Worm (Caenorhabditis elegans) whole organism, L4 larva: ENCODE measurements around the gene nspc-17.

Experiments
- F44E2.7 ChIP-seq: fragments of 200-800 bp; sonication (Bioruptor generic); IDR thresholded peaks from 2 replicates; pipeline ENCODE4 v2.1.2; 2022; ENCODE audit warnings: missing genetic modification characterization, missing compliant biosample characterization
- R02D3.7 ChIP-seq: fragments of 150-350 bp; sonication (generic microtip); optimal IDR thresholded peaks from 3 replicates; lab custom pipeline; 2014; ENCODE audit warnings: missing biosample characterization, missing genetic modification characterization
- T26A8.4 ChIP-seq: fragments of 200-800 bp; sonication (Bioruptor generic); IDR thresholded peaks from 2 replicates; pipeline ENCODE4 v1.3.6; 2022; ENCODE audit warnings: missing genetic modification characterization, missing compliant biosample characterization
- Y105C5A.15 ChIP-seq: fragments of 200-800 bp; sonication (Bioruptor generic); IDR thresholded peaks from 2 replicates; pipeline ENCODE4 v1.3.6; 2022; ENCODE audit warnings: missing genetic modification characterization, missing compliant biosample characterization
- Y75B8A.6 ChIP-seq: fragments of 200-800 bp; sonication (Bioruptor generic); IDR thresholded peaks from 2 replicates; pipeline ENCODE4 v1.3.6; 2022; ENCODE audit warnings: missing genetic modification reagents, missing genetic modification characterization, missing compliant biosample characterization
- ZK337.2 ChIP-seq: fragments of 200-800 bp; sonication (Bioruptor generic); IDR thresholded peaks from 2 replicates; pipeline ENCODE4 v1.3.6; 2022; ENCODE audit warnings: missing genetic modification reagents, missing genetic modification characterization, missing compliant biosample characterization
- aha-1 ChIP-seq: fragments of 150-350 bp; peaks from one replicate; lab custom pipeline; 2014; ENCODE audit warnings: missing biosample characterization, missing genetic modification characterization
- aly-2 ChIP-seq: sonication (generic microtip); optimal IDR thresholded peaks from 2 replicates; lab custom pipeline; 2018; ENCODE audit warnings: missing biosample characterization, missing genetic modification characterization
- ama-1 ChIP-seq: fragments of 150-350 bp; optimal IDR thresholded peaks from 2 replicates; lab custom pipeline; 2014; ENCODE audit warnings: inconsistent platforms, mixed read lengths
- arid-1 ChIP-seq: fragments of 200-800 bp; sonication (Bioruptor generic); conservative IDR thresholded peaks from 2 replicates; pipeline ENCODE4 v1.3.6; 2022; ENCODE audit warnings: missing genetic modification reagents, missing genetic modification characterization, missing compliant biosample characterization
- ceh-28 ChIP-seq: fragments of 150-350 bp; optimal IDR thresholded peaks from 2 replicates; lab custom pipeline; 2014; ENCODE audit warnings: missing biosample characterization, missing genetic modification reagents, missing genetic modification characterization
- ceh-44 ChIP-seq: fragments of 200-800 bp; sonication (Bioruptor generic); IDR thresholded peaks from 2 replicates; pipeline ENCODE4 v1.3.6; 2022; ENCODE audit warnings: missing genetic modification reagents, missing genetic modification characterization, missing compliant biosample characterization
- cey-2 ChIP-seq: sonication (generic microtip); optimal IDR thresholded peaks from 3 replicates; lab custom pipeline; 2017; ENCODE audit warnings: missing genetic modification characterization, mild to moderate bottlenecking, missing compliant biosample characterization, antibody characterized with exemption, borderline replicate concordance; ENCODE audit not compliant: insufficient read depth
- ctbp-1 ChIP-seq: fragments of 200-800 bp; sonication (Bioruptor generic); IDR thresholded peaks from 2 replicates; pipeline ENCODE4 v1.3.6; 2022; ENCODE audit warnings: missing genetic modification reagents, missing genetic modification characterization, missing compliant biosample characterization
- daf-12 ChIP-seq: fragments of 150-350 bp; optimal IDR thresholded peaks from 2 replicates; lab custom pipeline; 2014; ENCODE audit warnings: missing biosample characterization, missing genetic modification reagents, missing genetic modification characterization
- daf-16 ChIP-seq, 3 experiments: sonication (generic microtip); optimal IDR thresholded peaks; 2 replicates each; lab custom pipeline; 2016 to 2017; ENCODE audit warnings: missing genetic modification characterization in 3 of 3, missing genetic modification reagents in 3 of 3, mild to moderate bottlenecking in 2 of 3, missing compliant biosample characterization in 2 of 3, missing biosample characterization in 1 of 3, moderate library complexity in 1 of 3
- daf-19 ChIP-seq: fragments of 200-800 bp; sonication (Bioruptor generic); conservative IDR thresholded peaks from 2 replicates; pipeline ENCODE4 v1.3.6; 2022; ENCODE audit warnings: missing genetic modification characterization, missing compliant biosample characterization
- daf-8 ChIP-seq: fragments of 200-800 bp; sonication (Bioruptor generic); IDR thresholded peaks from 2 replicates; pipeline ENCODE4 v1.3.6; 2022; ENCODE audit warnings: missing genetic modification characterization, missing compliant biosample characterization
- dmd-6 ChIP-seq: fragments of 200-800 bp; sonication (Bioruptor generic); IDR thresholded peaks from 2 replicates; pipeline ENCODE4 v1.3.6; 2022; ENCODE audit warnings: missing genetic modification reagents, missing genetic modification characterization, missing compliant biosample characterization
- fkh-10 ChIP-seq: fragments of 150-350 bp; optimal IDR thresholded peaks from 2 replicates; lab custom pipeline; 2014; ENCODE audit warnings: missing biosample characterization, missing genetic modification reagents, missing genetic modification characterization
- hif-1 ChIP-seq, 2 experiments: sonication (generic microtip); optimal IDR thresholded peaks; 2 replicates each; lab custom pipeline; 2016 to 2017; ENCODE audit warnings: missing compliant biosample characterization in 2 of 2, missing genetic modification characterization in 2 of 2, missing genetic modification reagents in 2 of 2, missing genotype in 2 of 2, mild to moderate bottlenecking in 1 of 2
- hlh-30 ChIP-seq: sonication (generic microtip); optimal IDR thresholded peaks from 2 replicates; lab custom pipeline; 2017; ENCODE audit warnings: antibody characterized with exemption, mild to moderate bottlenecking, missing genetic modification characterization, missing compliant biosample characterization; ENCODE audit not compliant: insufficient read depth
- lim-7 ChIP-seq: fragments of 200-800 bp; sonication (Bioruptor generic); IDR thresholded peaks from 2 replicates; pipeline ENCODE4 v1.3.6; 2022; ENCODE audit warnings: missing genetic modification characterization, missing compliant biosample characterization
- lin-1 ChIP-seq: fragments of 200-800 bp; sonication (Bioruptor generic); IDR thresholded peaks from 2 replicates; pipeline ENCODE4 v1.3.6; 2022; ENCODE audit warnings: missing genetic modification reagents, missing genetic modification characterization, missing compliant biosample characterization
- lin-13 ChIP-seq: fragments of 150-350 bp; optimal IDR thresholded peaks from 2 replicates; lab custom pipeline; 2014; ENCODE audit warnings: missing biosample characterization, missing genetic modification reagents, missing genetic modification characterization
- lin-15B ChIP-seq: fragments of 150-350 bp; sonication (generic microtip); optimal IDR thresholded peaks from 3 replicates; lab custom pipeline; 2014; ENCODE audit warnings: missing biosample characterization, missing genetic modification characterization
- lin-39 ChIP-seq: fragments of 150-350 bp; optimal IDR thresholded peaks from 2 replicates; lab custom pipeline; 2014; ENCODE audit warnings: missing biosample characterization, missing genetic modification reagents, missing genetic modification characterization
- lsy-2 ChIP-seq, 2 experiments: fragments of 150-350 bp in 1 of 2; sonication (generic microtip) in 1 of 2; optimal IDR thresholded peaks; 2 replicates each; lab custom pipeline; 2014 to 2017; ENCODE audit warnings: missing biosample characterization in 2 of 2, missing genetic modification characterization in 2 of 2
- madf-5 ChIP-seq, 2 experiments: fragments of 200-800 bp; sonication (Bioruptor generic); IDR thresholded peaks; 2 replicates each; pipeline ENCODE4 v1.3.6; 2022; ENCODE audit warnings: missing compliant biosample characterization in 2 of 2, missing genetic modification characterization in 2 of 2
- madf-9 ChIP-seq: fragments of 200-800 bp; sonication (Bioruptor generic); conservative IDR thresholded peaks from 2 replicates; pipeline ENCODE4 v1.3.6; 2022; ENCODE audit warnings: missing genetic modification reagents, missing genetic modification characterization, missing compliant biosample characterization
- mdt-29 ChIP-seq: fragments of 200-800 bp; sonication (Bioruptor generic); IDR thresholded peaks from 2 replicates; pipeline ENCODE4 v1.3.6; 2022; ENCODE audit warnings: missing genetic modification reagents, missing genetic modification characterization, missing compliant biosample characterization
- mxl-2 ChIP-seq: fragments of 200-800 bp; sonication (Bioruptor generic); conservative IDR thresholded peaks from 2 replicates; pipeline ENCODE4 v1.3.6; 2022; ENCODE audit warnings: missing genetic modification reagents, missing genetic modification characterization, missing compliant biosample characterization
- mxl-3 ChIP-seq: fragments of 200-800 bp; sonication (Bioruptor generic); optimal IDR thresholded peaks from 2 replicates; lab custom pipeline; 2018; ENCODE audit warnings: mild to moderate bottlenecking, missing genetic modification characterization, missing compliant biosample characterization
- nhr-102 ChIP-seq: sonication (generic microtip); optimal IDR thresholded peaks from 2 replicates; lab custom pipeline; 2016; ENCODE audit warnings: mild to moderate bottlenecking, missing genetic modification characterization, moderate library complexity, missing compliant biosample characterization
- nhr-111 ChIP-seq: fragments of 200-800 bp; sonication (Bioruptor generic); optimal IDR thresholded peaks from 2 replicates; lab custom pipeline; 2018; ENCODE audit warnings: mild to moderate bottlenecking, missing genetic modification characterization, missing compliant biosample characterization
- nhr-237 ChIP-seq: sonication (generic microtip); optimal IDR thresholded peaks from 2 replicates; lab custom pipeline; 2017; ENCODE audit warnings: missing biosample characterization, missing genetic modification characterization
- nhr-42 ChIP-seq: fragments of 200-800 bp; sonication (Bioruptor generic); IDR thresholded peaks from 2 replicates; pipeline ENCODE4 v1.3.6; 2022; ENCODE audit warnings: missing genetic modification characterization, missing compliant biosample characterization
- nhr-48 ChIP-seq: sonication (generic microtip); optimal IDR thresholded peaks from 2 replicates; lab custom pipeline; 2016; ENCODE audit warnings: mild to moderate bottlenecking, missing genetic modification characterization, missing compliant biosample characterization
- rbr-2 ChIP-seq: sonication (generic microtip); optimal IDR thresholded peaks from 2 replicates; lab custom pipeline; 2016; ENCODE audit warnings: missing genotype, missing genetic modification characterization, missing compliant biosample characterization
- saeg-2 ChIP-seq: fragments of 200-800 bp; sonication (Bioruptor generic); IDR thresholded peaks from 2 replicates; pipeline ENCODE4 v1.3.6; 2022; ENCODE audit warnings: missing genetic modification reagents, missing genetic modification characterization, missing compliant biosample characterization
- set-16 ChIP-seq: fragments of 200-800 bp; sonication (Bioruptor generic); IDR thresholded peaks from 2 replicates; pipeline ENCODE4 v1.3.6; 2022; ENCODE audit warnings: missing genetic modification reagents, missing genetic modification characterization, missing compliant biosample characterization
- snpc-4 ChIP-seq: fragments of 150-350 bp; optimal IDR thresholded peaks from 2 replicates; lab custom pipeline; 2014; ENCODE audit warnings: missing biosample characterization, missing genetic modification characterization
- spr-3 ChIP-seq: fragments of 200-800 bp; sonication (Bioruptor generic); optimal IDR thresholded peaks from 2 replicates; lab custom pipeline; 2018; ENCODE audit warnings: mild to moderate bottlenecking, missing genetic modification characterization, missing compliant biosample characterization
- tag-97 ChIP-seq: fragments of 200-800 bp; sonication (Bioruptor generic); IDR thresholded peaks from 2 replicates; pipeline ENCODE4 v1.3.6; 2022; ENCODE audit warnings: missing genetic modification characterization, missing compliant biosample characterization
- tra-1 ChIP-seq: fragments of 200-800 bp; sonication (Bioruptor generic); IDR thresholded peaks from 2 replicates; pipeline ENCODE4 v1.3.6; 2022; ENCODE audit warnings: missing genetic modification reagents, missing genetic modification characterization, missing compliant biosample characterization
- unc-39 ChIP-seq: sonication (generic microtip); optimal IDR thresholded peaks from 2 replicates; lab custom pipeline; 2017; ENCODE audit warnings: missing biosample characterization, missing genetic modification characterization
- unc-62 ChIP-seq, 3 experiments: fragments of 150-350 bp in 1 of 3; sonication (generic microtip); optimal IDR thresholded peaks in 2 of 3; peaks in 1 of 3; 1 replicate in 1 of 3; 2 replicates in 2 of 3; lab custom pipeline; 2014 to 2017; ENCODE audit warnings: missing biosample characterization in 3 of 3, missing genetic modification characterization in 3 of 3, missing genetic modification reagents in 3 of 3, missing genotype in 1 of 3
- zip-11 ChIP-seq: fragments of 200-800 bp; sonication (Bioruptor generic); IDR thresholded peaks from 2 replicates; pipeline ENCODE4 v1.3.6; 2022; ENCODE audit warnings: missing genetic modification characterization, missing compliant biosample characterization
- ztf-11 ChIP-seq: fragments of 150-350 bp; optimal IDR thresholded peaks from 2 replicates; lab custom pipeline; 2014; ENCODE audit warnings: missing biosample characterization, missing genetic modification characterization

Gene nspc-17

DNA sequence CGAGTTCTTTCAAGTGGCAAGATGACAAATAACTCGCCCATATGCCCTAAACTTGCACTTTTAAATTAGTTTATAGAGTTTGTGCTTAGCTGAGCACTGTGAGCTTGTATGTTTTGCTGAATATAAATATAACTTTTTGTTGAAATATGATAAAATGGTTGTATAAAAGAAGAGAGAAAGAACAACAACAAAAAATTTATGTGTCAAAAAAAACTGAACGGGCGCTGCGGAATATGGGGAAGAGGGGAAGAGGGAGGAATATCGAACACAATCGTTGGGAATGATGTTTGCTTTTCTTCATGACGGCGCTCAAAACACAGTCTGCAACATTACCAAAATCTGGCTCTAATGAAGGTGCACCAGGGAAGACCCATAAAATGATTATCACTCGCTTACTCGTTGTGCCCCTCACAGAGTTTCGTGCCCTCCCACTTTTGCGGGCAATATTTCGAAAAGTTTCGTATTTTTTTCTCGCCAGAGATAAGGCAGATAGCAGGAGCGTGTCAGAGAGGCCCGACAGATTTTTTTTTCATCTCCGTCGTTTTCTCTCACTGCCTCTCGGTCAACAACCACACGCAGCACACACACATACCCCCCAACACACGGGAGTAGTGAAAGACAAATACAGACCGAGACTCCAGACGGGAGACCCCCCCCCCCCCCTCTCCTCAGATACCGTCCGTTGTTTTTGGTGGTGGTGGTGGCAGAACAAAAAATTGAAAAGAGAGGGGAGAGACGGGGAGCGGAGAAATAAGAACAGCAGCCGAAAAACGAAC is 19.2 kb downstream of the nspc-17 start (continued):
- peak; percentile 31 for TF ChIP-seq cey-2 (tag; lab: Kevin White, UChicago)
- no peak for TF ChIP-seq unc-39
- peak; percentile 60 for TF ChIP-seq nhr-48
- TF ChIP-seq nhr-111 (GFP tag; lab: Kevin White, UChicago) = no peak
- peak; percentile 92 for TF ChIP-seq aha-1 (tag; lab: Kevin White, UChicago)
- TF ChIP-seq lin-15B (tag; lab: Kevin White, UChicago) = no peak
- TF ChIP-seq nhr-237 (tag; lab: Kevin White, UChicago) = no peak
- TF ChIP-seq mxl-2 (GFP tag; lab: Robert Waterston, UW) = 0 out of 2 replicates have a peak, but pooled peaks have one; percentile 23
- no peak for TF ChIP-seq daf-12 (tag; lab: Kevin White, UChicago)
- no peak for TF ChIP-seq ceh-44 (GFP tag; lab: Robert Waterston, UW)
- no peak for TF ChIP-seq T26A8.4
- TF ChIP-seq fkh-10 (GFP tag; lab: Kevin White, UChicago) = no peak
- TF ChIP-seq lin-39 (tag; lab: Kevin White, UChicago) = no peak
- TF ChIP-seq ztf-11 = no peak
- no peak for TF ChIP-seq daf-16 (GFP tag; optimal IDR thresholded peaks at IDR 0.05; lab: Kevin White, UChicago)
- TF ChIP-seq daf-16 (tag; optimal IDR thresholded peaks at IDR 0.05; lab: Kevin White, UChicago) = peak; percentile 82
- TF ChIP-seq nhr-102 = peak; percentile 52
- peak; percentile 88 for TF ChIP-seq dmd-6 (GFP tag; lab: Robert Waterston, UW)
- no peak for TF ChIP-seq lin-13 (GFP tag; lab: Kevin White, UChicago)
- TF ChIP-seq rbr-2 (tag; lab: Kevin White, UChicago) = peak; percentile 13
- TF ChIP-seq zip-11 (GFP tag; lab: Robert Waterston, UW) = no peak
- TF ChIP-seq saeg-2 = no peak
- no peak for TF ChIP-seq daf-19 (GFP tag; lab: Robert Waterston, UW)
- no peak for TF ChIP-seq mdt-29 (GFP tag; lab: Robert Waterston, UW)
- peak; percentile 83 for TF ChIP-seq tra-1 (GFP tag; lab: Robert Waterston, UW)
- TF ChIP-seq snpc-4 (tag; lab: Kevin White, UChicago) = peak; percentile 4
- TF ChIP-seq madf-9 (GFP tag; lab: Robert Waterston, UW) = no peak
- no peak for TF ChIP-seq F44E2.7
- TF ChIP-seq arid-1 = no peak
- peak; percentile 78 for TF ChIP-seq hlh-30 (tag; lab: Kevin White, UChicago)
- TF ChIP-seq madf-5 (GFP tag; IDR thresholded peaks at IDR 0.05; lab: Robert Waterston, UW) = no peak
- TF ChIP-seq hif-1 (tag; optimal IDR thresholded peaks at IDR 0.05; lab: Kevin White, UChicago) = peak in 1 of 2 experiments; percentile 72
- TF ChIP-seq Y105C5A.15 = no peak
- TF ChIP-seq mxl-3 (GFP tag; lab: Kevin White, UChicago) = peak; percentile 90
- TF ChIP-seq aly-2 (tag; lab: Kevin White, UChicago) = no peak
- 0 out of 2 replicates have a peak, but pooled peaks have one; percentile 32 for TF ChIP-seq ctbp-1 (GFP tag; lab: Robert Waterston, UW)
- TF ChIP-seq set-16 = peak; percentile 68
- no peak for TF ChIP-seq daf-8 (GFP tag; lab: Robert Waterston, UW)
- 0 out of 2 replicates have a peak, but pooled peaks have one; percentile 28 for TF ChIP-seq ZK337.2 (GFP tag; lab: Robert Waterston, UW)
- no peak for TF ChIP-seq R02D3.7 (tag; lab: Kevin White, UChicago)
- TF ChIP-seq unc-62 (GFP tag; optimal IDR thresholded peaks at IDR 0.05 in 1 of 2; lab: Kevin White, UChicago) = no peak
- TF ChIP-seq unc-62 (tag; optimal IDR thresholded peaks at IDR 0.05; lab: Kevin White, UChicago) = no peak
- TF ChIP-seq Y75B8A.6 (GFP tag; lab: Robert Waterston, UW) = no peak
- TF ChIP-seq nhr-42 = 0 out of 2 replicates have a peak, but pooled peaks have one; percentile 42
- TF ChIP-seq lsy-2 (tag; optimal IDR thresholded peaks at IDR 0.05; lab: Kevin White, UChicago) = no peak
- TF ChIP-seq ceh-28 (tag; lab: Kevin White, UChicago) = no peak
- no peak for TF ChIP-seq spr-3
- 0 out of 2 replicates have a peak, but pooled peaks have one; percentile 45 for TF ChIP-seq lim-7 (GFP tag; lab: Robert Waterston, UW)
- TF ChIP-seq tag-97 = no peak
- TF ChIP-seq lin-1 (GFP tag; lab: Robert Waterston, UW) = peak; percentile 65
- TF ChIP-seq ama-1 (lab: Kevin White, UChicago) = no peak
